Worm (Caenorhabditis elegans) whole organism, L2 larva: Measurements from ENCODE around the gene F49F1.5.

ENCODE experiments used
- aly-2 ChIP-seq: fragments of 150-350 bp; optimal IDR thresholded peaks from 2 replicates; lab custom pipeline; 2014; ENCODE audit warnings: missing biosample characterization, missing genetic modification characterization
- ceh-82 ChIP-seq: fragments of 150-350 bp; optimal IDR thresholded peaks from 2 replicates; lab custom pipeline; 2014; ENCODE audit warnings: missing biosample characterization, missing genetic modification characterization
- fos-1 ChIP-seq: fragments of 150-350 bp; optimal IDR thresholded peaks from 2 replicates; lab custom pipeline; 2014; ENCODE audit warnings: missing biosample characterization, missing genetic modification characterization
- nhr-10 ChIP-seq: sonication (generic microtip); optimal IDR thresholded peaks from 2 replicates; lab custom pipeline; 2017; ENCODE audit warnings: missing biosample characterization, missing genetic modification characterization
- skn-1 ChIP-seq: sonication (generic microtip); optimal IDR thresholded peaks from 2 replicates; lab custom pipeline; 2017; ENCODE audit warnings: missing biosample characterization, missing genetic modification characterization
- snpc-4 ChIP-seq: fragments of 150-350 bp; optimal IDR thresholded peaks from 2 replicates; lab custom pipeline; 2014; ENCODE audit warnings: missing biosample characterization, missing genetic modification characterization
- unc-55 ChIP-seq: fragments of 150-350 bp; sonication (generic microtip); optimal IDR thresholded peaks from 3 replicates; lab custom pipeline; 2014; ENCODE audit warnings: missing biosample characterization, missing genetic modification reagents, missing genetic modification characterization

DNA sequence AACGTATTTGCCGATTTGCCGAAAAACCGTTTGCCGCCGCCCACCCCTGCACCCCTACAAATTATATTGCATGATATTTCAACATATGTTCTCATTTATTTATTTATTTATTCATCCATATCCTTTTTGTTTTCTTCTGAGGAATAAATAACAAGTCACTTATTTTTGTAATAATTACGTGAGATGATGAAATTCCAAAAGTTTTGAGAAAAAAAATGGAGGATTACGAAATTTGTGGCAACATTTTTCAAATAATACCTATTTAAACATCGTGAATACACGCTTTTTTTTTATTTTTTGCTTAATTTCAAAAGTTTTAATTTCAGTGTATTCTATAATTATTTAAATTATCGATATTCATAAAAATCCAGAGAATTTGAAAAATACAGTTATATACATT is 23.3 kb downstream of the F49F1.5 start:
- TF ChIP-seq snpc-4: no peak
- no peak for TF ChIP-seq nhr-10 (tag; lab: Kevin White, UChicago)
- no peak for TF ChIP-seq unc-55 (GFP tag; lab: Kevin White, UChicago)
- no peak for TF ChIP-seq skn-1
- TF ChIP-seq ceh-82 (tag; lab: Kevin White, UChicago): no peak
- TF ChIP-seq aly-2: no peak
- no peak for TF ChIP-seq fos-1 (tag; lab: Kevin White, UChicago)
